Fruit fly (Drosophila melanogaster): ENCODE measurements around the gene CG6230.
A peak's percentile ranks its signal among the peaks of the same experiment; 100 is the strongest.

CG6230 gene

dm6 chr2L:11068907-11069306 lies 51.2 kb downstream of the CG6230 start:
- no peak for TF ChIP-seq Jra (GFP tag; optimal IDR thresholded peaks at IDR 0.05)
- TF ChIP-seq Dif (GFP tag; optimal IDR thresholded peaks at IDR 0.05; ENCODE audit: partially characterized antibody), result peak; percentile 1
- TF ChIP-seq usp (GFP tag; optimal IDR thresholded peaks at IDR 0.05), result no peak
- TF ChIP-seq jim (GFP tag; optimal IDR thresholded peaks at IDR 0.05), result no peak

dm6 chr2L:11068441-11068840 lies 51.7 kb downstream of the CG6230 start:
- no peak for TF ChIP-seq rgr (GFP tag; optimal IDR thresholded peaks at IDR 0.05)
- TF ChIP-seq GATAd (GFP tag; optimal IDR thresholded peaks at IDR 0.05), result no peak
- TF ChIP-seq Myc (optimal IDR thresholded peaks at IDR 0.05), result no peak
- TF ChIP-seq Dfd (GFP tag; optimal IDR thresholded peaks at IDR 0.05), result no peak
- no peak for TF ChIP-seq N (GFP tag; optimal IDR thresholded peaks at IDR 0.05)
- no peak for TF ChIP-seq HLH106 (tag; optimal IDR thresholded peaks at IDR 0.05)
- no peak for TF ChIP-seq lola (GFP tag; optimal IDR thresholded peaks at IDR 0.05)
- no peak for TF ChIP-seq ey (GFP tag; optimal IDR thresholded peaks at IDR 0.05)
- TF ChIP-seq Rel (GFP tag; optimal IDR thresholded peaks at IDR 0.05), result no peak
- TF ChIP-seq Rel (tag; optimal IDR thresholded peaks at IDR 0.05), result no peak

- peak; percentile 11 for TF ChIP-seq br (GFP tag; optimal IDR thresholded peaks at IDR 0.05)
- TF ChIP-seq sage (GFP tag; optimal IDR thresholded peaks at IDR 0.05), result no peak
- peak; percentile 55 for TF ChIP-seq woc (GFP tag; optimal IDR thresholded peaks at IDR 0.05)
- TF ChIP-seq OdsH (GFP tag; optimal IDR thresholded peaks at IDR 0.05), result no peak
- TF ChIP-seq pan (optimal IDR thresholded peaks at IDR 0.05), result peak; percentile 21
Measured at dm6 chr2L:11067970-11068369, 52.1 kb downstream of the CG6230 start.

dm6 chr2L:11066887-11067459 lies 53.1 kb downstream of the CG6230 start, which contains the start of gene Samuel:
Samuel (minus strand) TSS chr2L:11066998.
- TF ChIP-seq OdsH (GFP tag; optimal IDR thresholded peaks at IDR 0.05) (no peak), Hr78 (GFP tag; optimal IDR thresholded peaks at IDR 0.05) (no peak), N (GFP tag; optimal IDR thresholded peaks at IDR 0.05) (no peak), usp (GFP tag; optimal IDR thresholded peaks at IDR 0.05) (no peak), CrebA (GFP tag; optimal IDR thresholded peaks at IDR 0.05; ENCODE audit: borderline replicate concordance) (peak; percentile 66), lola (GFP tag; optimal IDR thresholded peaks at IDR 0.05) (no peak), Rel (GFP tag; optimal IDR thresholded peaks at IDR 0.05) (peak; percentile 2), Rel (tag; optimal IDR thresholded peaks at IDR 0.05) (peak; percentile 26), sv (GFP tag; optimal IDR thresholded peaks at IDR 0.05) (no peak), Myc (optimal IDR thresholded peaks at IDR 0.05) (no peak), Hnf4 (GFP tag; optimal IDR thresholded peaks at IDR 0.05) (peak; percentile 9), fru (GFP tag; optimal IDR thresholded peaks at IDR 0.05) (peak; percentile 44), foxo (GFP tag; optimal IDR thresholded peaks at IDR 0.05) (peak; percentile 12 to 40), jim (GFP tag; optimal IDR thresholded peaks at IDR 0.05) (no peak), CG32264 (GFP tag; optimal IDR thresholded peaks at IDR 0.05) (peak; percentile 12), Sp1 (GFP tag; optimal IDR thresholded peaks at IDR 0.05) (peak; percentile 22), tai (GFP tag; optimal IDR thresholded peaks at IDR 0.05) (no peak), Jra (GFP tag; optimal IDR thresholded peaks at IDR 0.05) (no peak), GATAd (GFP tag; optimal IDR thresholded peaks at IDR 0.05) (no peak), dmrt93B (GFP tag; optimal IDR thresholded peaks at IDR 0.05) (no peak), Dfd (GFP tag; optimal IDR thresholded peaks at IDR 0.05) (no peak), pan (optimal IDR thresholded peaks at IDR 0.05) (no peak), Abd-B (GFP tag; optimal IDR thresholded peaks at IDR 0.05) (no peak), br (GFP tag; optimal IDR thresholded peaks at IDR 0.05) (peak; percentile 55), Mio (GFP tag; optimal IDR thresholded peaks at IDR 0.05) (no peak), Vsx2 (GFP tag; optimal IDR thresholded peaks at IDR 0.05; ENCODE audit: partially characterized antibody) (peak; percentile 56), dsf (GFP tag; optimal IDR thresholded peaks at IDR 0.05; ENCODE audit: borderline replicate concordance) (no peak), CG9705 (GFP tag; optimal IDR thresholded peaks at IDR 0.05) (no peak), psq (GFP tag; optimal IDR thresholded peaks at IDR 0.05) (no peak), rgr (GFP tag; optimal IDR thresholded peaks at IDR 0.05) (no peak), woc (GFP tag; optimal IDR thresholded peaks at IDR 0.05) (peak; percentile 22), sage (GFP tag; optimal IDR thresholded peaks at IDR 0.05) (peak; percentile 76), HLH106 (tag; optimal IDR thresholded peaks at IDR 0.05) (no peak), Hr83 (GFP tag; optimal IDR thresholded peaks at IDR 0.05; ENCODE audit: poor library complexity, severe bottlenecking) (peak; percentile 46), Dif (GFP tag; optimal IDR thresholded peaks at IDR 0.05; ENCODE audit: partially characterized antibody) (peak; percentile 88), ey (GFP tag; optimal IDR thresholded peaks at IDR 0.05) (peak; percentile 38), dl (GFP tag; optimal IDR thresholded peaks at IDR 0.05; ENCODE audit: insufficient read depth in 1 of 2, partially characterized antibody in 2 of 2) (peak; percentile 86 to 87), brk (GFP tag; optimal IDR thresholded peaks at IDR 0.05) (peak; percentile 59), h (GFP tag; optimal IDR thresholded peaks at IDR 0.05) (peak; percentile 41)
